Worm (Caenorhabditis elegans): ENCODE measurements around the gene C01G10.15.
A peak's percentile ranks its signal among the peaks of the same experiment; 100 is the strongest.

C01G10.15 gene

ce11 chrV:15059534-15059933 is 27.6 kb downstream of the C01G10.15 start, which contains the start of the genes mcm-3 and C25D7.15 (continued):
- no peak for TF ChIP-seq unc-86 (tag; optimal IDR thresholded peaks at IDR 0.05)
- no peak for TF ChIP-seq hpl-2 (GFP tag; optimal IDR thresholded peaks at IDR 0.05)
- peak; percentile 31 for TF ChIP-seq rnt-1 (tag; optimal IDR thresholded peaks at IDR 0.05)
- TF ChIP-seq zag-1 (tag; optimal IDR thresholded peaks at IDR 0.05): no peak
- no peak for TF ChIP-seq tlp-1 (tag; optimal IDR thresholded peaks at IDR 0.05)
- no peak for TF ChIP-seq efl-3 (GFP tag; optimal IDR thresholded peaks at IDR 0.05)
- peak; percentile 49 for TF ChIP-seq snu-23 (GFP tag; optimal IDR thresholded peaks at IDR 0.05)
- TF ChIP-seq ces-1 (GFP tag; optimal IDR thresholded peaks at IDR 0.05): no peak
- peak; percentile 71 to 90 for TF ChIP-seq lin-35 (GFP tag; optimal IDR thresholded peaks at IDR 0.05)
- no peak for TF ChIP-seq aha-1 (tag; optimal IDR thresholded peaks at IDR 0.05)
- no peak for TF ChIP-seq unc-30 (tag; optimal IDR thresholded peaks at IDR 0.05)

- TF ChIP-seq nhr-20 (tag; optimal IDR thresholded peaks at IDR 0.05): no peak
- TF ChIP-seq C34B4.2 (tag; optimal IDR thresholded peaks at IDR 0.05): no peak
- TF ChIP-seq lin-39 (tag; optimal IDR thresholded peaks at IDR 0.05): no peak
- TF ChIP-seq grh-1 (GFP tag; IDR thresholded peaks at IDR 0.05): 0 out of 2 replicates have a peak, but pooled peaks have one; percentile 2
- no peak for TF ChIP-seq zip-4 (GFP tag; optimal IDR thresholded peaks at IDR 0.05)
- no peak for TF ChIP-seq efl-1 (optimal IDR thresholded peaks at IDR 0.05)
- peak in 1 of 2 experiments; percentile 87 for TF ChIP-seq efl-1 (GFP tag; optimal IDR thresholded peaks at IDR 0.05 in 1 of 2)
- TF ChIP-seq fos-1 (tag; optimal IDR thresholded peaks at IDR 0.05): no peak
- TF ChIP-seq pax-3 (tag; optimal IDR thresholded peaks at IDR 0.05): no peak
Observed at ce11 chrV:15058965-15059364, 28.1 kb downstream of the C01G10.15 start.

ce11 chrV:15058423-15058822 is 28.7 kb downstream of the C01G10.15 start:
- no peak for TF ChIP-seq ztf-11 (tag; optimal IDR thresholded peaks at IDR 0.05)
- TF ChIP-seq nhr-85 (tag): peak; percentile 34
- TF ChIP-seq pax-3 (tag; optimal IDR thresholded peaks at IDR 0.05): no peak
- TF ChIP-seq alr-1 (tag; optimal IDR thresholded peaks at IDR 0.05; ENCODE audit: borderline replicate concordance): no peak
- no peak for TF ChIP-seq efl-3 (GFP tag; optimal IDR thresholded peaks at IDR 0.05)
- TF ChIP-seq hlh-17 (GFP tag; optimal IDR thresholded peaks at IDR 0.05; ENCODE audit: borderline replicate concordance): no peak
- TF ChIP-seq ceh-88 (GFP tag; IDR thresholded peaks at IDR 0.05): no peak
- no peak for TF ChIP-seq tlp-1 (tag; optimal IDR thresholded peaks at IDR 0.05)

- TF ChIP-seq mdl-1 (tag; optimal IDR thresholded peaks at IDR 0.05): no peak
Observed at ce11 chrV:15057724-15058123, 29.4 kb downstream of the C01G10.15 start.

- TF ChIP-seq mab-9 (GFP tag; IDR thresholded peaks at IDR 0.05) (no peak), blmp-1 (tag; optimal IDR thresholded peaks at IDR 0.05) (no peak), nhr-47 (tag; optimal IDR thresholded peaks at IDR 0.05) (no peak), alr-1 (tag; optimal IDR thresholded peaks at IDR 0.05; ENCODE audit: borderline replicate concordance) (no peak), ets-5 (GFP tag; IDR thresholded peaks at IDR 0.05) (no peak), C16A3.4 (tag; optimal IDR thresholded peaks at IDR 0.05) (no peak), fos-1 (tag; optimal IDR thresholded peaks at IDR 0.05) (no peak), nhr-237 (tag; optimal IDR thresholded peaks at IDR 0.05) (no peak), ceh-82 (tag; optimal IDR thresholded peaks at IDR 0.05) (no peak), mef-2 (tag; optimal IDR thresholded peaks at IDR 0.05) (no peak), ces-1 (GFP tag; optimal IDR thresholded peaks at IDR 0.05) (no peak), ceh-90 (tag; optimal IDR thresholded peaks at IDR 0.05) (no peak)
Observed at ce11 chrV:15056346-15056839, 30.7 kb downstream of the C01G10.15 start.
